Worm (Caenorhabditis elegans) whole organism, L1 larva: ENCODE results near the gene ZC374.2.

ENCODE experiments used
- C04F5.9 ChIP-seq: sonication (generic microtip); optimal IDR thresholded peaks from 2 replicates; lab custom pipeline; 2016; ENCODE audit warnings: missing genetic modification characterization, missing compliant biosample characterization
- C34B4.2 ChIP-seq: sonication (generic microtip); optimal IDR thresholded peaks from 2 replicates; lab custom pipeline; 2017; ENCODE audit warnings: mild to moderate bottlenecking, missing genetic modification characterization, missing compliant biosample characterization
- F16B12.6 ChIP-seq: fragments of 150-350 bp; optimal IDR thresholded peaks from 2 replicates; lab custom pipeline; 2014; ENCODE audit warnings: missing biosample characterization, missing genetic modification characterization
- aha-1 ChIP-seq: fragments of 150-350 bp; optimal IDR thresholded peaks from 2 replicates; lab custom pipeline; 2014; ENCODE audit warnings: missing biosample characterization, missing genetic modification characterization
- blmp-1 ChIP-seq: fragments of 150-350 bp; optimal IDR thresholded peaks from 2 replicates; lab custom pipeline; 2014; ENCODE audit warnings: missing biosample characterization, missing genetic modification characterization
- ceh-8 ChIP-seq: fragments of 200-800 bp; sonication (Bioruptor generic); optimal IDR thresholded peaks from 2 replicates; lab custom pipeline; 2018; ENCODE audit warnings: mild to moderate bottlenecking, missing genetic modification characterization, moderate library complexity, missing compliant biosample characterization
- ces-1 ChIP-seq: fragments of 150-350 bp; optimal IDR thresholded peaks from 2 replicates; lab custom pipeline; 2014; ENCODE audit warnings: missing biosample characterization, missing genetic modification reagents, missing genetic modification characterization
- egl-13 ChIP-seq: sonication (generic microtip); optimal IDR thresholded peaks from 2 replicates; lab custom pipeline; 2016; ENCODE audit warnings: missing genotype, missing genetic modification reagents, missing genetic modification characterization, missing compliant biosample characterization
- egl-27 ChIP-seq, 2 experiments: fragments of 150-350 bp in 1 of 2; sonication (generic microtip); optimal IDR thresholded peaks; 3 replicates each; lab custom pipeline; 2017 to 2018; ENCODE audit warnings: missing biosample characterization in 2 of 2, missing genetic modification characterization in 2 of 2, missing genetic modification reagents in 2 of 2
- elt-2 ChIP-seq: sonication (generic microtip); optimal IDR thresholded peaks from 2 replicates; lab custom pipeline; 2016; ENCODE audit warnings: missing genetic modification characterization, mild to moderate bottlenecking, inconsistent platforms, missing compliant biosample characterization, missing genetic modification reagents
- ets-5 ChIP-seq: fragments of 200-800 bp; sonication (Bioruptor generic); IDR thresholded peaks from 2 replicates; pipeline ENCODE4 v1.3.6; 2022; ENCODE audit warnings: missing genetic modification characterization, missing compliant biosample characterization
- fos-1 ChIP-seq: fragments of 150-350 bp; optimal IDR thresholded peaks from 2 replicates; lab custom pipeline; 2014; ENCODE audit warnings: missing biosample characterization, missing genetic modification characterization
- grh-1 ChIP-seq: fragments of 200-800 bp; sonication (Bioruptor generic); IDR thresholded peaks from 2 replicates; pipeline ENCODE4 v1.3.6; 2022; ENCODE audit warnings: missing genetic modification reagents, missing genetic modification characterization, missing compliant biosample characterization
- hlh-17 ChIP-seq: fragments of 200-800 bp; sonication (Bioruptor generic); optimal IDR thresholded peaks from 2 replicates; lab custom pipeline; 2018; ENCODE audit warnings: missing genetic modification characterization, mild to moderate bottlenecking, missing compliant biosample characterization, moderate library complexity, borderline replicate concordance
- irx-1 ChIP-seq: sonication (generic microtip); optimal IDR thresholded peaks from 2 replicates; lab custom pipeline; 2016; ENCODE audit warnings: missing genetic modification characterization, missing compliant biosample characterization
- jun-1 ChIP-seq: fragments of 150-350 bp; optimal IDR thresholded peaks from 2 replicates; lab custom pipeline; 2014; ENCODE audit warnings: missing biosample characterization, missing genetic modification reagents, missing genetic modification characterization
- lin-13 ChIP-seq: fragments of 150-350 bp; optimal IDR thresholded peaks from 2 replicates; lab custom pipeline; 2014; ENCODE audit warnings: missing biosample characterization, missing genetic modification reagents, missing genetic modification characterization
- lin-15B ChIP-seq: fragments of 150-350 bp; sonication (generic microtip); optimal IDR thresholded peaks from 3 replicates; lab custom pipeline; 2014; ENCODE audit warnings: missing biosample characterization, missing genetic modification characterization
- lir-3 ChIP-seq: sonication (generic microtip); optimal IDR thresholded peaks from 2 replicates; lab custom pipeline; 2016; ENCODE audit warnings: mild to moderate bottlenecking, missing genetic modification characterization, moderate library complexity, missing compliant biosample characterization; ENCODE audit not compliant: poor library complexity
- mab-9 ChIP-seq: fragments of 200-800 bp; sonication (Bioruptor generic); IDR thresholded peaks from 2 replicates; pipeline ENCODE4 v1.3.6; 2022; ENCODE audit warnings: missing genetic modification reagents, missing genetic modification characterization, missing compliant biosample characterization
- mdl-1 ChIP-seq, 2 experiments: fragments of 150-350 bp; optimal IDR thresholded peaks; 2 replicates each; lab custom pipeline; 2014 to 2017; ENCODE audit warnings: missing biosample characterization in 2 of 2, missing genetic modification characterization in 2 of 2, inconsistent platforms in 1 of 2
- mef-2 ChIP-seq: fragments of 150-350 bp; optimal IDR thresholded peaks from 2 replicates; lab custom pipeline; 2014; ENCODE audit warnings: missing biosample characterization, missing genetic modification characterization
- mep-1 ChIP-seq: fragments of 150-350 bp; optimal IDR thresholded peaks from 2 replicates; lab custom pipeline; 2014; ENCODE audit warnings: missing biosample characterization, missing genetic modification characterization
- nhr-11 ChIP-seq: fragments of 150-350 bp; optimal IDR thresholded peaks from 2 replicates; lab custom pipeline; 2014; ENCODE audit warnings: missing biosample characterization, missing genetic modification characterization
- nhr-20 ChIP-seq: sonication (generic microtip); optimal IDR thresholded peaks from 2 replicates; lab custom pipeline; 2016; ENCODE audit warnings: mild to moderate bottlenecking, missing genetic modification characterization, missing compliant biosample characterization
- nhr-76 ChIP-seq: sonication (generic microtip); optimal IDR thresholded peaks from 2 replicates; lab custom pipeline; 2017; ENCODE audit warnings: missing biosample characterization, missing genetic modification characterization
- nhr-77 ChIP-seq: fragments of 150-350 bp; optimal IDR thresholded peaks from 2 replicates; lab custom pipeline; 2014; ENCODE audit warnings: missing biosample characterization, missing genetic modification characterization
- nhr-84 ChIP-seq: sonication (generic microtip); optimal IDR thresholded peaks from 2 replicates; lab custom pipeline; 2017; ENCODE audit warnings: missing biosample characterization, missing genetic modification characterization
- nhr-90 ChIP-seq: sonication (generic microtip); optimal IDR thresholded peaks from 2 replicates; lab custom pipeline; 2016; ENCODE audit warnings: mild to moderate bottlenecking, missing genetic modification characterization, missing compliant biosample characterization; ENCODE audit not compliant: poor library complexity
- pag-3 ChIP-seq: sonication (generic microtip); optimal IDR thresholded peaks from 2 replicates; lab custom pipeline; 2017; ENCODE audit warnings: missing genetic modification characterization, mild to moderate bottlenecking, missing compliant biosample characterization, antibody characterized with exemption, borderline replicate concordance; ENCODE audit not compliant: insufficient read depth
- pqm-1 ChIP-seq: sonication (generic microtip); optimal IDR thresholded peaks from 3 replicates; lab custom pipeline; 2017; ENCODE audit warnings: missing biosample characterization, missing genetic modification characterization
- sptf-1 ChIP-seq: fragments of 150-350 bp; optimal IDR thresholded peaks from 2 replicates; lab custom pipeline; 2014; ENCODE audit warnings: missing biosample characterization, missing genetic modification characterization
- swsn-7 ChIP-seq: sonication (generic microtip); optimal IDR thresholded peaks from 2 replicates; lab custom pipeline; 2016; ENCODE audit warnings: missing genetic modification characterization, missing compliant biosample characterization
- tbx-2 ChIP-seq: sonication (generic microtip); optimal IDR thresholded peaks from 2 replicates; lab custom pipeline; 2016; ENCODE audit warnings: missing genetic modification characterization, missing compliant biosample characterization
- unc-130 ChIP-seq: fragments of 150-350 bp; optimal IDR thresholded peaks from 2 replicates; lab custom pipeline; 2017; ENCODE audit warnings: missing biosample characterization, missing genetic modification characterization, inconsistent platforms
- unc-30 ChIP-seq: sonication (generic microtip); optimal IDR thresholded peaks from 2 replicates; lab custom pipeline; 2017; ENCODE audit warnings: missing biosample characterization, missing genetic modification characterization
- vab-15 ChIP-seq: sonication (generic microtip); optimal IDR thresholded peaks from 2 replicates; lab custom pipeline; 2017; ENCODE audit warnings: missing genotype, mild to moderate bottlenecking, missing genetic modification characterization, missing compliant biosample characterization
- xbp-1 ChIP-seq: sonication (generic microtip); optimal IDR thresholded peaks from 2 replicates; lab custom pipeline; 2016; ENCODE audit warnings: missing genetic modification characterization, missing compliant biosample characterization
- zag-1 ChIP-seq: fragments of 150-350 bp; optimal IDR thresholded peaks from 2 replicates; lab custom pipeline; 2014; ENCODE audit warnings: missing biosample characterization, missing genetic modification characterization
- zip-4 ChIP-seq: fragments of 200-800 bp; sonication (Bioruptor generic); optimal IDR thresholded peaks from 2 replicates; lab custom pipeline; 2018; ENCODE audit warnings: mild to moderate bottlenecking, missing genetic modification characterization, moderate library complexity, missing compliant biosample characterization
- ztf-11 ChIP-seq, 2 experiments: sonication (generic microtip); optimal IDR thresholded peaks; 2 replicates each; lab custom pipeline; 2016 to 2017; ENCODE audit warnings: missing genetic modification characterization in 2 of 2, missing biosample characterization in 1 of 2, missing compliant biosample characterization in 1 of 2

The ZC374.2 gene

DNA sequence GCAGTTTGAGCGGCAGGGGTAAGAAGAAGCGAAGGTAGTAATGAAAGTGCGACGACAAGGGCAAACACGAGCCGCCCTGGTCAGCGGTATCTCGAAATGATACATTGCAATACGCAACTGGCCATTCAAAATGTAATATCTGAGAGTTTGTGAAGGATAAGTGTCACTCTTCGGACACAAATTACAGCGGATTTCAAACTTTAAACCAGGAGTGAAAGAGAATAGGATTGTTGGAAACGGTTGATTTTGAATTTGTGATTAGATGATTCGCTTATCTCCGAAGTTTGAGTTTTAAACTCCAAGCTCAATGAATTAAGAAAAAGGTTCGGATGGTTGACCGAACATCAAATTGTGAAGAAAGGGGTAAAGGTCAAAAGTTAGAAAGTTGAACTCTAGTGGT is at the start of gene ZC374.2:
TSS of gene ZC374.2 (minus strand) at position 101 of the 400 bp plus-strand sequence.
- TF ChIP-seq hlh-17: no peak
- TF ChIP-seq nhr-77 (tag; lab: Kevin White, UChicago): no peak
- TF ChIP-seq pag-3 (tag; lab: Kevin White, UChicago): no peak
- TF ChIP-seq egl-13 (tag; lab: Kevin White, UChicago): no peak
- no peak for TF ChIP-seq grh-1 (GFP tag; lab: Robert Waterston, UW)
- no peak for TF ChIP-seq swsn-7
- no peak for TF ChIP-seq egl-27 (tag; optimal IDR thresholded peaks at IDR 0.05; lab: Kevin White, UChicago)
- TF ChIP-seq pqm-1: no peak
- no peak for TF ChIP-seq unc-30 (tag; lab: Kevin White, UChicago)
- TF ChIP-seq zip-4 (GFP tag; lab: Kevin White, UChicago): no peak
- TF ChIP-seq nhr-20 (tag; lab: Kevin White, UChicago): no peak
- TF ChIP-seq ets-5 (GFP tag; lab: Robert Waterston, UW): no peak

DNA sequence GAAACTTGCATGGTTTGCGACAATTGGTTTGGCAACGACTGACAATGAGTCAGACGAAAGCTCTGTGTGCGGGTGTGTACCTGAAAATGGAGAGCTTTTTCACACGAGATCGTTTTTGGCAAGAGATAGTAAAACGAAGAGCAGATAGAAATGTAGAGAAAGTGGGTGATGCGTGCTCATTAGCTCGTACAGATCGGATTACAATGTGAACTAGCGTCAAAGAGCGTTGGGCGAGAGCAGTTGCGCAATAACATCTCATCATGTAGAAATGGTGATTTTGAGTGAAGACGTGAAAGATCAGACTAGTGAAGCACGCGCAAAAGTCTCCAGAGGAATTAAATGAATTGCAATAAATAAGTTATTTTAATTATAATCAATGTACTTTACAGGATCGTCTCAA is 47.9 kb upstream of the ZC374.2 start, which contains the start of gene flp-2:
TSS of gene flp-2 (minus strand) at position 101 of the 400 bp plus-strand sequence.
- TF ChIP-seq mab-9: no peak
- no peak for TF ChIP-seq blmp-1
- no peak for TF ChIP-seq ces-1 (GFP tag; lab: Kevin White, UChicago)
- no peak for TF ChIP-seq F16B12.6
- TF ChIP-seq nhr-11 (tag; lab: Kevin White, UChicago): no peak
- TF ChIP-seq zag-1 (tag; lab: Kevin White, UChicago): no peak
- no peak for TF ChIP-seq egl-27 (tag; optimal IDR thresholded peaks at IDR 0.05; lab: Kevin White, UChicago)
- no peak for TF ChIP-seq jun-1
- TF ChIP-seq unc-130: no peak
- no peak for TF ChIP-seq aha-1 (tag; lab: Kevin White, UChicago)
- TF ChIP-seq fos-1 (tag; lab: Kevin White, UChicago): no peak
- TF ChIP-seq, all 84 proteins: peak for 0

DNA sequence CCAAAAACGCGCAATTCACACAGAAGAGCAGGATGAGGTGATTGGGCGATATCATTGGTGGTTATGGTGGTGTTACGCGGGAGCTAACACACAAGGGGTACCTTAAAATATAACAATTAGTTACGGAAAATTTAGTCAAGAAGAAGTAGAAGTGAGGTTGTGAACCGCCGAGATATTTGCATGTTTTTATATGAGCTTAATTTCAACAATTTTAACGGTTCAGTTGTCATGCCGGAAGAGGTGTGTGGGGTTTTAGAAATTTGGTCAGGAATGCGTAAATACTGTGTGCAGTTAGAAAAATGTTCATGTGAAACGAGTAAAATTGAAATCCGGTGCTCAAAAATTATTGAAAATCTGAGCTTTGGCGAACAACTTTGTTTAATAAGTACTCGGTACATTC is 45.6 kb upstream of the ZC374.2 start, which contains the start of gene flp-3:
TSS of gene flp-3 (minus strand) at position 101 of the 400 bp plus-strand sequence.
- TF ChIP-seq mef-2 (tag; lab: Kevin White, UChicago) (no peak), xbp-1 (tag; lab: Kevin White, UChicago) (no peak), C34B4.2 (tag; lab: Kevin White, UChicago) (no peak), grh-1 (GFP tag; lab: Robert Waterston, UW) (no peak), nhr-84 (tag; lab: Kevin White, UChicago) (no peak), lir-3 (tag; lab: Kevin White, UChicago) (no peak), C04F5.9 (tag; lab: Kevin White, UChicago) (no peak), mdl-1 (tag; optimal IDR thresholded peaks at IDR 0.05; lab: Kevin White, UChicago) (no peak), pag-3 (tag; lab: Kevin White, UChicago) (no peak), hlh-17 (no peak), tbx-2 (tag; lab: Kevin White, UChicago) (no peak), nhr-20 (tag; lab: Kevin White, UChicago) (no peak)
- TF ChIP-seq, all 84 proteins: peak for 0

DNA sequence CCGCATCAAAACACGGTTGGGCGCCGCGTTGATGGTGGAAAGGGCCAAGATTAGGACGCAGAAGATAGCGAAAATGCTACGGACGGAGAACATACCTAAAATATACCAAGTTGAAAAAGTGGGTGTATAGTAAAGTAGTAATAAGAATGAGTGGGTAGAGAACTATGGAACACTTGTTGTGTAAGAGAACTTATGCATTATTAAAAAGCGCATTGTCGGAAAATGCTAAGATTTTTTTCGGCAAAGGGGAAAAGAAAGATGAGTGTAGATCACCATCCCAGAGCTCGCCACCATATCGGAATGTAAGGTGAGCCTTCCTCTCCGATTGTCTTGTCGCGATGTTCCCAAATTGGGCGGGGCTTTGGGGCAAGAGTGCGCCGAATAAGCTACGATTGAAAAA is 40.6 kb upstream of the ZC374.2 start, which contains the start of gene flp-28:
TSS of gene flp-28 (minus strand) at position 101 of the 400 bp plus-strand sequence.
- no peak for TF ChIP-seq ceh-8
- no peak for TF ChIP-seq nhr-77 (tag; lab: Kevin White, UChicago)
- no peak for TF ChIP-seq nhr-76 (tag; lab: Kevin White, UChicago)
- no peak for TF ChIP-seq nhr-84 (tag; lab: Kevin White, UChicago)
- TF ChIP-seq vab-15 (tag; lab: Kevin White, UChicago): no peak
- no peak for TF ChIP-seq ztf-11 (tag; optimal IDR thresholded peaks at IDR 0.05; lab: Kevin White, UChicago)
- TF ChIP-seq mep-1 (tag; lab: Kevin White, UChicago): no peak
- no peak for TF ChIP-seq lin-15B (tag; lab: Kevin White, UChicago)
- TF ChIP-seq lin-13 (GFP tag; lab: Kevin White, UChicago): no peak
- no peak for TF ChIP-seq unc-130
- no peak for TF ChIP-seq C34B4.2 (tag; lab: Kevin White, UChicago)
- TF ChIP-seq pag-3 (tag; lab: Kevin White, UChicago): no peak
- TF ChIP-seq elt-2: no peak
- TF ChIP-seq egl-27 (tag; optimal IDR thresholded peaks at IDR 0.05; lab: Kevin White, UChicago): no peak
- no peak for TF ChIP-seq nhr-90 (tag; lab: Kevin White, UChicago)
- no peak for TF ChIP-seq fos-1 (tag; lab: Kevin White, UChicago)
- no peak for TF ChIP-seq irx-1
- no peak for TF ChIP-seq pqm-1
- TF ChIP-seq sptf-1 (tag; lab: Kevin White, UChicago): no peak
- TF ChIP-seq grh-1 (GFP tag; lab: Robert Waterston, UW): no peak
